Worm (Caenorhabditis elegans) whole organism, young adult: ENCODE data around the gene ins-11.
A peak's percentile ranks its signal among the peaks of the same experiment; 100 is the strongest.

Source experiments
- B0019.2 ChIP-seq: fragments of 200-800 bp; sonication (Bioruptor generic); conservative IDR thresholded peaks from 2 replicates; pipeline ENCODE4 v1.3.6; 2022; ENCODE audit warnings: missing genetic modification reagents, missing genetic modification characterization, missing compliant biosample characterization
- B0336.3 ChIP-seq: fragments of 200-800 bp; sonication (Bioruptor generic); IDR thresholded peaks from 2 replicates; pipeline ENCODE4 v1.3.6; 2022; ENCODE audit warnings: missing genetic modification characterization, missing compliant biosample characterization
- C06A6.2 ChIP-seq: fragments of 200-800 bp; sonication (Bioruptor generic); conservative IDR thresholded peaks from 2 replicates; pipeline ENCODE4 v1.3.6; 2022; ENCODE audit warnings: missing genetic modification characterization, missing compliant biosample characterization
- F23B12.7 ChIP-seq: sonication (generic microtip); optimal IDR thresholded peaks from 2 replicates; lab custom pipeline; 2017; ENCODE audit warnings: missing genetic modification characterization, mild to moderate bottlenecking, missing compliant biosample characterization, antibody characterized with exemption, moderate library complexity; ENCODE audit not compliant: insufficient read depth
- F33H1.4 ChIP-seq: fragments of 200-800 bp; sonication (Bioruptor generic); IDR thresholded peaks from 2 replicates; pipeline ENCODE4 v1.3.6; 2022; ENCODE audit warnings: missing genetic modification reagents, missing genetic modification characterization, missing compliant biosample characterization
- F39B2.1 ChIP-seq: fragments of 200-800 bp; sonication (Bioruptor generic); IDR thresholded peaks from 2 replicates; pipeline ENCODE4 v1.3.6; 2022; ENCODE audit warnings: missing genetic modification reagents, missing genetic modification characterization, missing compliant biosample characterization
- F52B5.7 ChIP-seq: sonication (generic microtip); optimal IDR thresholded peaks from 2 replicates; lab custom pipeline; 2016; ENCODE audit warnings: mild to moderate bottlenecking, missing genetic modification characterization, missing compliant biosample characterization
- F57A8.1 ChIP-seq: fragments of 200-800 bp; sonication (Bioruptor generic); optimal IDR thresholded peaks from 2 replicates; lab custom pipeline; 2018; ENCODE audit warnings: mild to moderate bottlenecking, missing genetic modification characterization, moderate library complexity, missing compliant biosample characterization
- Y56A3A.18 ChIP-seq: fragments of 200-800 bp; sonication (Bioruptor generic); IDR thresholded peaks from 2 replicates; pipeline ENCODE4 v1.3.6; 2022; ENCODE audit warnings: missing genetic modification reagents, missing genetic modification characterization, missing compliant biosample characterization
- akir-1 ChIP-seq: fragments of 200-800 bp; sonication (Bioruptor generic); optimal IDR thresholded peaks from 2 replicates; lab custom pipeline; 2018; ENCODE audit warnings: mild to moderate bottlenecking, missing genetic modification characterization, moderate library complexity, missing compliant biosample characterization
- ama-1 ChIP-seq, 3 experiments: fragments of 150-350 bp in 1 of 3; sonication (generic microtip) in 2 of 3; optimal IDR thresholded peaks; 2 replicates each; lab custom pipeline; 2014 to 2018; ENCODE audit warnings: missing biosample characterization in 2 of 3, missing genetic modification characterization in 2 of 3, missing genetic modification reagents in 2 of 3
- athp-1 ChIP-seq: sonication (generic microtip); optimal IDR thresholded peaks from 2 replicates; lab custom pipeline; 2017; ENCODE audit warnings: mild to moderate bottlenecking, missing genetic modification characterization, missing compliant biosample characterization
- bed-1 ChIP-seq: fragments of 200-800 bp; sonication (Bioruptor generic); IDR thresholded peaks from 2 replicates; pipeline ENCODE4 v1.3.6; 2022; ENCODE audit warnings: missing genetic modification reagents, missing genetic modification characterization, missing compliant biosample characterization
- bed-2 ChIP-seq: fragments of 200-800 bp; sonication (Bioruptor generic); IDR thresholded peaks from 2 replicates; pipeline ENCODE4 v1.3.6; 2022; ENCODE audit warnings: missing genetic modification reagents, missing genetic modification characterization, missing compliant biosample characterization
- cebp-2 ChIP-seq: fragments of 200-800 bp; sonication (Bioruptor generic); IDR thresholded peaks from 2 replicates; pipeline ENCODE4 v1.3.6; 2022; ENCODE audit warnings: missing genetic modification characterization, missing compliant biosample characterization
- ceh-100 ChIP-seq: fragments of 200-800 bp; sonication (Bioruptor generic); IDR thresholded peaks from 2 replicates; pipeline ENCODE4 v1.3.6; 2022; ENCODE audit warnings: missing genetic modification reagents, missing genetic modification characterization, missing compliant biosample characterization
- dox-1 ChIP-seq: fragments of 200-800 bp; sonication (Bioruptor generic); IDR thresholded peaks from 2 replicates; pipeline ENCODE4 v1.3.6; 2022; ENCODE audit warnings: missing genetic modification reagents, missing genetic modification characterization, missing compliant biosample characterization
- egl-44 ChIP-seq: fragments of 200-800 bp; sonication (Bioruptor generic); IDR thresholded peaks from 2 replicates; pipeline ENCODE4 v1.3.6; 2022; ENCODE audit warnings: missing genetic modification reagents, missing genetic modification characterization, missing compliant biosample characterization
- ekl-4 ChIP-seq: fragments of 200-800 bp; sonication (Bioruptor generic); IDR thresholded peaks from 2 replicates; pipeline ENCODE4 v1.3.6; 2022; ENCODE audit warnings: missing genetic modification reagents, missing genetic modification characterization, missing compliant biosample characterization
- fkh-3 ChIP-seq: sonication (generic microtip); optimal IDR thresholded peaks from 2 replicates; lab custom pipeline; 2016; ENCODE audit warnings: mild to moderate bottlenecking, missing genetic modification characterization, missing compliant biosample characterization
- gei-17 ChIP-seq: fragments of 200-800 bp; sonication (Bioruptor generic); optimal IDR thresholded peaks from 2 replicates; lab custom pipeline; 2018; ENCODE audit warnings: mild to moderate bottlenecking, missing genetic modification characterization, missing compliant biosample characterization
- hrde-1 ChIP-seq: sonication (generic microtip); optimal IDR thresholded peaks from 2 replicates; lab custom pipeline; 2016; ENCODE audit warnings: missing genetic modification characterization, mild to moderate bottlenecking, missing compliant biosample characterization, moderate library complexity, missing genotype, missing genetic modification reagents, borderline replicate concordance
- let-526 ChIP-seq: fragments of 200-800 bp; sonication (Bioruptor generic); IDR thresholded peaks from 2 replicates; pipeline ENCODE4 v1.3.6; 2022; ENCODE audit warnings: missing genetic modification reagents, missing genetic modification characterization, missing compliant biosample characterization
- lin-54 ChIP-seq: fragments of 200-800 bp; sonication (Bioruptor generic); optimal IDR thresholded peaks from 2 replicates; lab custom pipeline; 2018; ENCODE audit warnings: mild to moderate bottlenecking, missing genetic modification characterization, missing compliant biosample characterization
- madf-6 ChIP-seq: fragments of 200-800 bp; sonication (Bioruptor generic); IDR thresholded peaks from 2 replicates; pipeline ENCODE4 v1.3.6; 2022; ENCODE audit warnings: missing genetic modification reagents, missing genetic modification characterization, missing compliant biosample characterization
- nfya-2 ChIP-seq: fragments of 200-800 bp; sonication (Bioruptor generic); IDR thresholded peaks from 2 replicates; pipeline ENCODE4 v1.3.6; 2022; ENCODE audit warnings: missing genetic modification reagents, missing genetic modification characterization, missing compliant biosample characterization
- nfyb-1 ChIP-seq: fragments of 200-800 bp; sonication (Bioruptor generic); IDR thresholded peaks from 2 replicates; pipeline ENCODE4 v1.3.6; 2022; ENCODE audit warnings: missing genetic modification reagents, missing genetic modification characterization, missing compliant biosample characterization
- nhr-80 ChIP-seq: sonication (generic microtip); optimal IDR thresholded peaks from 2 replicates; lab custom pipeline; 2016; ENCODE audit warnings: missing genetic modification characterization, missing compliant biosample characterization
- pbrm-1 ChIP-seq: fragments of 200-800 bp; sonication (Bioruptor generic); IDR thresholded peaks from 2 replicates; pipeline ENCODE4 v1.3.6; 2022; ENCODE audit warnings: missing genetic modification reagents, missing genetic modification characterization, missing compliant biosample characterization
- rec-8 ChIP-seq, 2 experiments: sonication (generic microtip); optimal IDR thresholded peaks; 2 replicates each; lab custom pipeline; 2016; ENCODE audit warnings: mild to moderate bottlenecking in 2 of 2, missing genetic modification characterization in 2 of 2, missing genetic modification reagents in 2 of 2, missing genotype in 2 of 2, missing biosample characterization in 1 of 2, missing compliant biosample characterization in 1 of 2, moderate library complexity in 1 of 2
- snpc-4 ChIP-seq, 5 experiments: fragments of 150-350 bp in 1 of 5; sonication (generic microtip) in 4 of 5; optimal IDR thresholded peaks; 2 replicates each; lab custom pipeline; 2014 to 2018; ENCODE audit warnings: missing genetic modification characterization in 5 of 5, missing biosample characterization in 3 of 5, antibody characterized with exemption in 2 of 5, mild to moderate bottlenecking in 2 of 5, missing compliant biosample characterization in 2 of 5, missing genotype in 2 of 5, moderate library complexity in 2 of 5, missing genetic modification reagents in 1 of 5
- sptf-2 ChIP-seq: fragments of 200-800 bp; sonication (Bioruptor generic); optimal IDR thresholded peaks from 2 replicates; lab custom pipeline; 2018; ENCODE audit warnings: mild to moderate bottlenecking, missing genetic modification characterization, missing compliant biosample characterization
- tbp1 ChIP-seq: fragments of 200-800 bp; sonication (Bioruptor generic); optimal IDR thresholded peaks from 2 replicates; lab custom pipeline; 2018; ENCODE audit warnings: mild to moderate bottlenecking, missing genetic modification characterization, missing compliant biosample characterization
- unc-62 ChIP-seq: fragments of 150-350 bp; optimal IDR thresholded peaks from 2 replicates; lab custom pipeline; 2014; ENCODE audit warnings: missing biosample characterization, missing genetic modification reagents, missing genetic modification characterization
- ztf-3 ChIP-seq: fragments of 200-800 bp; sonication (Bioruptor generic); optimal IDR thresholded peaks from 2 replicates; lab custom pipeline; 2018; ENCODE audit warnings: mild to moderate bottlenecking, missing genetic modification characterization, missing compliant biosample characterization
- ztf-6 ChIP-seq: fragments of 200-800 bp; sonication (Bioruptor generic); IDR thresholded peaks from 2 replicates; pipeline ENCODE4 v1.3.6; 2022; ENCODE audit warnings: missing genetic modification reagents, missing genetic modification characterization, missing compliant biosample characterization

Gene ins-11

ce11 chrII:5553531-5553930 lies 3.0 kb upstream of the ins-11 start:
- TF ChIP-seq nhr-80 (tag; lab: Kevin White, UChicago) (peak; percentile 2), ama-1 (optimal IDR thresholded peaks at IDR 0.05; lab: Kevin White, UChicago) (no peak), ama-1 (GFP tag; optimal IDR thresholded peaks at IDR 0.05; lab: Kevin White, UChicago) (no peak), F57A8.1 (GFP tag; lab: Kevin White, UChicago) (no peak), pbrm-1 (no peak)

- TF ChIP-seq bed-1 (GFP tag; lab: Robert Waterston, UW) (no peak), madf-6 (GFP tag; lab: Robert Waterston, UW) (no peak), C06A6.2 (GFP tag; lab: Robert Waterston, UW) (no peak), tbp1 (GFP tag; lab: Kevin White, UChicago) (no peak)
Observed at ce11 chrII:5554317-5554716, 2.2 kb upstream of the ins-11 start, which contains the start of gene ins-12. Gene ins-12, plus strand, starts transcription at chrII:5554617.

- TF ChIP-seq ceh-100 (GFP tag; lab: Robert Waterston, UW) (no peak), athp-1 (tag; lab: Kevin White, UChicago) (no peak), unc-62 (GFP tag; lab: Kevin White, UChicago) (peak; percentile 11), bed-2 (GFP tag; lab: Robert Waterston, UW) (no peak), nhr-80 (tag; lab: Kevin White, UChicago) (peak; percentile 27), gei-17 (GFP tag; lab: Kevin White, UChicago) (no peak)
Observed at ce11 chrII:5554788-5555187, 1.7 kb upstream of the ins-11 start.

- TF ChIP-seq ztf-6 (GFP tag; lab: Robert Waterston, UW) (no peak), ztf-3 (GFP tag; lab: Kevin White, UChicago) (no peak), cebp-2 (GFP tag; lab: Robert Waterston, UW) (no peak), F39B2.1 (GFP tag; lab: Robert Waterston, UW) (no peak), egl-44 (no peak), let-526 (no peak), fkh-3 (tag; lab: Kevin White, UChicago) (no peak), pbrm-1 (no peak), B0336.3 (GFP tag; lab: Robert Waterston, UW) (no peak), F33H1.4 (GFP tag; lab: Robert Waterston, UW) (no peak), akir-1 (GFP tag; lab: Kevin White, UChicago) (no peak), sptf-2 (GFP tag; lab: Kevin White, UChicago) (no peak), dox-1 (no peak), Y56A3A.18 (GFP tag; lab: Robert Waterston, UW) (no peak), F23B12.7 (tag; lab: Kevin White, UChicago) (no peak), ekl-4 (GFP tag; lab: Robert Waterston, UW) (no peak), nfya-2 (no peak)
Observed at ce11 chrII:5555522-5555921, 1.0 kb upstream of the ins-11 start.

ce11 chrII:5557134-5557533 lies 603 bp downstream of the ins-11 start:
- TF ChIP-seq lin-54 (no peak), snpc-4 (GFP tag; optimal IDR thresholded peaks at IDR 0.05; lab: Kevin White, UChicago) (no peak), snpc-4 (tag; optimal IDR thresholded peaks at IDR 0.05; lab: Kevin White, UChicago) (peak in 1 of 4 experiments; percentile 7), B0019.2 (GFP tag; lab: Robert Waterston, UW) (no peak), pbrm-1 (no peak), nfyb-1 (GFP tag; lab: Robert Waterston, UW) (no peak), F52B5.7 (tag; lab: Kevin White, UChicago) (no peak), ceh-100 (GFP tag; lab: Robert Waterston, UW) (no peak), hrde-1 (no peak), rec-8 (tag; optimal IDR thresholded peaks at IDR 0.05; lab: Kevin White, UChicago) (no peak), nhr-80 (tag; lab: Kevin White, UChicago) (peak; percentile 55)
- TF ChIP-seq, all 124 proteins: peak for 2
